Worm (Caenorhabditis elegans) whole organism, L3 larva: ENCODE measurements around the gene oig-2.

Source experiments
- aly-2 ChIP-seq: fragments of 150-350 bp; optimal IDR thresholded peaks from 2 replicates; lab custom pipeline; 2014; ENCODE audit warnings: missing biosample characterization, missing genetic modification characterization
- ama-1 ChIP-seq: fragments of 150-350 bp; optimal IDR thresholded peaks from 2 replicates; lab custom pipeline; 2018
- mdl-1 ChIP-seq: fragments of 150-350 bp; optimal IDR thresholded peaks from 2 replicates; lab custom pipeline; 2014; ENCODE audit warnings: missing biosample characterization, missing genetic modification characterization
- nhr-12 ChIP-seq: fragments of 150-350 bp; optimal IDR thresholded peaks from 2 replicates; lab custom pipeline; 2014; ENCODE audit warnings: missing biosample characterization, missing genetic modification characterization
- nhr-237 ChIP-seq: fragments of 150-350 bp; optimal IDR thresholded peaks from 2 replicates; lab custom pipeline; 2014; ENCODE audit warnings: missing biosample characterization, missing genetic modification characterization
- nhr-77 ChIP-seq: fragments of 150-350 bp; optimal IDR thresholded peaks from 2 replicates; lab custom pipeline; 2014; ENCODE audit warnings: missing biosample characterization, missing genetic modification characterization
- pha-4 ChIP-seq: fragments of 150-350 bp; optimal IDR thresholded peaks from 2 replicates; lab custom pipeline; 2014; ENCODE audit warnings: missing biosample characterization, missing genetic modification reagents, missing genetic modification characterization
- snpc-4 ChIP-seq: fragments of 150-350 bp; optimal IDR thresholded peaks from 2 replicates; lab custom pipeline; 2014; ENCODE audit warnings: missing biosample characterization, missing genetic modification characterization
- tbx-2 ChIP-seq: sonication (generic microtip); optimal IDR thresholded peaks from 2 replicates; lab custom pipeline; 2016; ENCODE audit warnings: mild to moderate bottlenecking, missing genetic modification characterization, missing compliant biosample characterization
- unc-62 ChIP-seq: fragments of 150-350 bp; sonication (generic microtip); optimal IDR thresholded peaks from 4 replicates; lab custom pipeline; 2014; ENCODE audit warnings: missing biosample characterization, missing genetic modification reagents, missing genetic modification characterization

DNA sequence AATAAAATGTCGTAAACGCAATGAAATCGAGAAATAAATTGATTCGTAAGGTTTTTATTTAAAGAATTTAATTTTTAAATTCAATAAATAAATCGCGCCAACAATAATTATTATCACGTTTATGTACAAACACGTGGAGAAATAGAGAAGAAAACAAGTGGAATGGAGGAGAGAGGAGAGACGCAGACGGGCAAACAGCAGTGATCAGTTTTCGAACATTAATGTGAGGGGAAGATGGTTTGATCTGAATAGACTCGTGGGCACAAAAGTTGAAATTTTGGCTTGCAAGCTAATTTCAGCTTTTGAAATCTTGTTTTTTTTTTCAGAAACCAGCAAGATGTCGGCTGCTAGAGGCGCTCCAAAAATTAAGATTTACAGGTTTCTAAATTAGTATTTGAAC lies 11.7 kb downstream of the oig-2 start, which contains the start of gene hphd-1:
- peak; percentile 93 for TF ChIP-seq pha-4 (tag; lab: Kevin White, UChicago)
- peak; percentile 25 for TF ChIP-seq snpc-4 (tag; lab: Kevin White, UChicago)
- TF ChIP-seq ama-1 (lab: Kevin White, UChicago) = no peak
- no peak for TF ChIP-seq nhr-237 (tag; lab: Kevin White, UChicago)
- no peak for TF ChIP-seq aly-2 (tag; lab: Kevin White, UChicago)
- TF ChIP-seq nhr-77 (tag; lab: Kevin White, UChicago) = no peak
- no peak for TF ChIP-seq unc-62 (GFP tag; lab: Kevin White, UChicago)
- peak; percentile 55 for TF ChIP-seq mdl-1 (tag; lab: Kevin White, UChicago)
- no peak for TF ChIP-seq nhr-12 (tag; lab: Kevin White, UChicago)
- no peak for TF ChIP-seq tbx-2 (tag; lab: Kevin White, UChicago)
